Worm (Caenorhabditis elegans) whole organism, midembryonic: ENCODE measurements around the gene F10D2.8.

Source experiments
- T22C8.4 ChIP-seq: fragments of 200-800 bp; sonication (Bioruptor generic); IDR thresholded peaks from 2 replicates; pipeline ENCODE4 v1.3.6; 2022; ENCODE audit warnings: missing genetic modification characterization, missing compliant biosample characterization
- cog-1 ChIP-seq: sonication (generic microtip); optimal IDR thresholded peaks from 2 replicates; lab custom pipeline; 2016; ENCODE audit warnings: missing genetic modification characterization, missing compliant biosample characterization
- flt-1 ChIP-seq: fragments of 200-800 bp; sonication (Bioruptor generic); IDR thresholded peaks from 2 replicates; pipeline ENCODE4 v1.3.6; 2022; ENCODE audit warnings: missing genetic modification characterization, missing compliant biosample characterization
- klf-2 ChIP-seq: fragments of 200-800 bp; sonication (Bioruptor generic); conservative IDR thresholded peaks from 2 replicates; pipeline ENCODE4 v1.3.6; 2022; ENCODE audit warnings: missing genetic modification reagents, missing genetic modification characterization, missing compliant biosample characterization
- med-1 ChIP-seq: sonication (generic microtip); optimal IDR thresholded peaks from 2 replicates; lab custom pipeline; 2017; ENCODE audit warnings: missing genetic modification characterization, mild to moderate bottlenecking, missing compliant biosample characterization, antibody characterized with exemption, missing genetic modification reagents; ENCODE audit not compliant: insufficient read depth
- ref-1 ChIP-seq: fragments of 200-800 bp; sonication (Bioruptor generic); conservative IDR thresholded peaks from 2 replicates; pipeline ENCODE4 v1.3.6; 2022; ENCODE audit warnings: missing genetic modification reagents, missing genetic modification characterization, missing compliant biosample characterization
- tab-1 ChIP-seq: fragments of 200-800 bp; sonication (Bioruptor generic); IDR thresholded peaks from 2 replicates; pipeline ENCODE4 v1.3.6; 2022; ENCODE audit warnings: missing genetic modification characterization, missing compliant biosample characterization
- ztf-23 ChIP-seq: fragments of 200-800 bp; sonication (Bioruptor generic); IDR thresholded peaks from 2 replicates; pipeline ENCODE4 v1.3.6; 2022; ENCODE audit warnings: missing genetic modification reagents, missing genetic modification characterization, missing compliant biosample characterization
- ztf-29 ChIP-seq: fragments of 200-800 bp; sonication (Bioruptor generic); IDR thresholded peaks from 2 replicates; pipeline ENCODE4 v1.3.6; 2022; ENCODE audit warnings: missing genetic modification reagents, missing genetic modification characterization, missing compliant biosample characterization

Gene F10D2.8

ce11 chrV:7150570-7150969 is at the start of gene F10D2.8:
Gene F10D2.8 (minus strand): TSS chrV:7150714.
- no peak for TF ChIP-seq T22C8.4
- TF ChIP-seq ztf-29 (GFP tag; lab: Robert Waterston, UW), result no peak
- no peak for TF ChIP-seq tab-1 (GFP tag; lab: Robert Waterston, UW)
- TF ChIP-seq ref-1 (GFP tag; lab: Robert Waterston, UW), result no peak
- no peak for TF ChIP-seq cog-1 (tag; lab: Kevin White, UChicago)
- no peak for TF ChIP-seq med-1 (GFP tag; lab: Kevin White, UChicago)

ce11 chrV:7199932-7200331 is 49.4 kb upstream of the F10D2.8 start, which contains the start of gene F09G2.1:
Gene F09G2.1 (plus strand): TSS chrV:7200232.
- TF ChIP-seq cog-1 (tag; lab: Kevin White, UChicago), result no peak
- TF ChIP-seq ztf-23 (GFP tag; lab: Robert Waterston, UW), result no peak
- TF ChIP-seq flt-1 (GFP tag; lab: Robert Waterston, UW), result no peak
- TF ChIP-seq med-1 (GFP tag; lab: Kevin White, UChicago), result no peak
- TF ChIP-seq ref-1 (GFP tag; lab: Robert Waterston, UW), result no peak
- TF ChIP-seq ztf-29 (GFP tag; lab: Robert Waterston, UW), result no peak
- TF ChIP-seq klf-2 (GFP tag; lab: Robert Waterston, UW), result no peak
- TF ChIP-seq tab-1 (GFP tag; lab: Robert Waterston, UW), result no peak

ce11 chrV:7199077-7199476 is 48.6 kb upstream of the F10D2.8 start:
- no peak for TF ChIP-seq ref-1 (GFP tag; lab: Robert Waterston, UW)
- no peak for TF ChIP-seq flt-1 (GFP tag; lab: Robert Waterston, UW)
- no peak for TF ChIP-seq cog-1 (tag; lab: Kevin White, UChicago)
- no peak for TF ChIP-seq T22C8.4
- TF ChIP-seq ztf-29 (GFP tag; lab: Robert Waterston, UW), result no peak
- TF ChIP-seq tab-1 (GFP tag; lab: Robert Waterston, UW), result no peak
- no peak for TF ChIP-seq ztf-23 (GFP tag; lab: Robert Waterston, UW)
- TF ChIP-seq med-1 (GFP tag; lab: Kevin White, UChicago), result no peak
- TF ChIP-seq klf-2 (GFP tag; lab: Robert Waterston, UW), result no peak

- TF ChIP-seq cog-1 (tag; lab: Kevin White, UChicago), result no peak
- no peak for TF ChIP-seq flt-1 (GFP tag; lab: Robert Waterston, UW)
- TF ChIP-seq med-1 (GFP tag; lab: Kevin White, UChicago), result no peak
- no peak for TF ChIP-seq ztf-29 (GFP tag; lab: Robert Waterston, UW)
- TF ChIP-seq ref-1 (GFP tag; lab: Robert Waterston, UW), result no peak
- TF ChIP-seq ztf-23 (GFP tag; lab: Robert Waterston, UW), result no peak
- TF ChIP-seq tab-1 (GFP tag; lab: Robert Waterston, UW), result no peak
- no peak for TF ChIP-seq klf-2 (GFP tag; lab: Robert Waterston, UW)
- no peak for TF ChIP-seq T22C8.4
These were observed 47.9 kb upstream of the F10D2.8 start for ce11 chrV:7198403-7198802.

- TF ChIP-seq klf-2 (GFP tag; lab: Robert Waterston, UW) (no peak), tab-1 (GFP tag; lab: Robert Waterston, UW) (no peak), ref-1 (GFP tag; lab: Robert Waterston, UW) (no peak), ztf-29 (GFP tag; lab: Robert Waterston, UW) (no peak), T22C8.4 (no peak), cog-1 (tag; lab: Kevin White, UChicago) (no peak), med-1 (GFP tag; lab: Kevin White, UChicago) (no peak), ztf-23 (GFP tag; lab: Robert Waterston, UW) (no peak), flt-1 (GFP tag; lab: Robert Waterston, UW) (no peak)
These were observed 46.5 kb upstream of the F10D2.8 start for ce11 chrV:7197036-7197435.

- TF ChIP-seq ztf-29 (GFP tag; lab: Robert Waterston, UW) (no peak), flt-1 (GFP tag; lab: Robert Waterston, UW) (peak; percentile 72), cog-1 (tag; lab: Kevin White, UChicago) (peak; percentile 43), klf-2 (GFP tag; lab: Robert Waterston, UW) (no peak)
These were observed 46.0 kb upstream of the F10D2.8 start, which contains the start of gene F09G2.2 for ce11 chrV:7196498-7196966. Gene F09G2.2 (plus strand): TSS chrV:7196916.

- no peak for TF ChIP-seq cog-1 (tag; lab: Kevin White, UChicago)
- no peak for TF ChIP-seq ztf-29 (GFP tag; lab: Robert Waterston, UW)
- TF ChIP-seq tab-1 (GFP tag; lab: Robert Waterston, UW), result no peak
- TF ChIP-seq med-1 (GFP tag; lab: Kevin White, UChicago), result no peak
- no peak for TF ChIP-seq klf-2 (GFP tag; lab: Robert Waterston, UW)
- TF ChIP-seq T22C8.4, result no peak
- TF ChIP-seq ztf-23 (GFP tag; lab: Robert Waterston, UW), result no peak
- TF ChIP-seq ref-1 (GFP tag; lab: Robert Waterston, UW), result no peak
- TF ChIP-seq flt-1 (GFP tag; lab: Robert Waterston, UW), result no peak
These were observed 45.5 kb upstream of the F10D2.8 start, which contains the start of gene attf-2 for ce11 chrV:7196037-7196436. Gene attf-2 (minus strand): TSS chrV:7196137.

- TF ChIP-seq tab-1 (GFP tag; lab: Robert Waterston, UW) (no peak), T22C8.4 (no peak), ztf-29 (GFP tag; lab: Robert Waterston, UW) (no peak), ztf-23 (GFP tag; lab: Robert Waterston, UW) (no peak), med-1 (GFP tag; lab: Kevin White, UChicago) (no peak), ref-1 (GFP tag; lab: Robert Waterston, UW) (no peak), klf-2 (GFP tag; lab: Robert Waterston, UW) (no peak), flt-1 (GFP tag; lab: Robert Waterston, UW) (no peak), cog-1 (tag; lab: Kevin White, UChicago) (no peak)
These were observed 44.3 kb upstream of the F10D2.8 start for ce11 chrV:7194818-7195217.

ce11 chrV:7193562-7193961 is 43.0 kb upstream of the F10D2.8 start, which contains the start of gene F09G2.8:
Gene F09G2.8 (minus strand): TSS chrV:7193662.
- TF ChIP-seq klf-2 (GFP tag; lab: Robert Waterston, UW) (no peak), cog-1 (tag; lab: Kevin White, UChicago) (no peak), tab-1 (GFP tag; lab: Robert Waterston, UW) (no peak), T22C8.4 (no peak), flt-1 (GFP tag; lab: Robert Waterston, UW) (no peak)
